Worm (Caenorhabditis elegans): ENCODE results near the gene F47B8.8.

Gene F47B8.8

ce11 chrV:14366487-14366962, 35.0 kb downstream of the F47B8.8 start (continued):
- TF ChIP-seq mxl-1 (tag; optimal IDR thresholded peaks at IDR 0.05): no peak
- no peak for TF ChIP-seq nfya-1 (tag; optimal IDR thresholded peaks at IDR 0.05; ENCODE audit: borderline replicate concordance, insufficient read depth)
- TF ChIP-seq repo-1 (tag; optimal IDR thresholded peaks at IDR 0.05): no peak
- TF ChIP-seq aptf-3 (GFP tag; IDR thresholded peaks at IDR 0.05): no peak
- no peak; the same call in 1 of the 2 replicates for TF ChIP-seq C06A6.2 (GFP tag; conservative IDR thresholded peaks at IDR 0.05)
- TF ChIP-seq tbp1 (GFP tag; optimal IDR thresholded peaks at IDR 0.05): peak; percentile 34
- TF ChIP-seq lin-40 (tag; optimal IDR thresholded peaks at IDR 0.05): peak; percentile 66
- TF ChIP-seq K11D2.4 (GFP tag; IDR thresholded peaks at IDR 0.05): peak; percentile 68
- peak; percentile 99 for TF ChIP-seq zfh-2 (GFP tag; conservative IDR thresholded peaks at IDR 0.05)
- TF ChIP-seq F52B5.7 (tag; optimal IDR thresholded peaks at IDR 0.05): peak; percentile 31
- no peak for TF ChIP-seq F23B12.7 (tag; optimal IDR thresholded peaks at IDR 0.05; ENCODE audit: insufficient read depth)
- TF ChIP-seq ceh-91 (GFP tag; IDR thresholded peaks at IDR 0.05): no peak
- no peak for TF ChIP-seq lin-54 (GFP tag; optimal IDR thresholded peaks at IDR 0.05)
- peak; percentile 16 for TF ChIP-seq die-1 (tag; optimal IDR thresholded peaks at IDR 0.05)
- TF ChIP-seq B0035.1 (tag; optimal IDR thresholded peaks at IDR 0.05): no peak

ce11 chrV:14368272-14369052, 36.9 kb downstream of the F47B8.8 start:
- TF ChIP-seq snpc-4 (GFP tag; optimal IDR thresholded peaks at IDR 0.05) (no peak), snpc-4 (tag; optimal IDR thresholded peaks at IDR 0.05) (peak in 1 of 4 experiments; percentile 28), hlh-26 (GFP tag; conservative IDR thresholded peaks at IDR 0.05) (no peak), F23B12.7 (tag; optimal IDR thresholded peaks at IDR 0.05; ENCODE audit: insufficient read depth) (no peak), nhr-120 (GFP tag; IDR thresholded peaks at IDR 0.05) (no peak), egrh-3 (GFP tag; IDR thresholded peaks at IDR 0.05) (peak; percentile 78; the same call in 1 of the 2 replicates), C06A6.2 (GFP tag; conservative IDR thresholded peaks at IDR 0.05) (0 out of 2 replicates have a peak, but pooled peaks have one; percentile 24), hsf-1 (GFP tag; IDR thresholded peaks at IDR 0.05) (no peak), hmg-1.2 (GFP tag; IDR thresholded peaks at IDR 0.05) (peak; percentile 83), mxl-1 (tag; optimal IDR thresholded peaks at IDR 0.05) (no peak), aptf-2 (GFP tag; conservative IDR thresholded peaks at IDR 0.05) (no peak), dox-1 (GFP tag; IDR thresholded peaks at IDR 0.05) (peak; percentile 45; the same call in 1 of the 2 replicates), rpc-1 (optimal IDR thresholded peaks at IDR 0.05) (no peak), rpc-1 (tag; optimal IDR thresholded peaks at IDR 0.05) (no peak), K11D2.4 (GFP tag; IDR thresholded peaks at IDR 0.05) (0 out of 2 replicates have a peak, but pooled peaks have one; percentile 30), B0261.1 (tag; optimal IDR thresholded peaks at IDR 0.05) (no peak), F33H1.4 (GFP tag; IDR thresholded peaks at IDR 0.05) (no peak), ceh-27 (GFP tag; optimal IDR thresholded peaks at IDR 0.05) (peak; percentile 55), B0019.2 (GFP tag; conservative IDR thresholded peaks at IDR 0.05) (no peak), attf-5 (GFP tag; optimal IDR thresholded peaks at IDR 0.05) (no peak), Y79H2A.3 (GFP tag; conservative IDR thresholded peaks at IDR 0.05) (no peak), ztf-3 (GFP tag; optimal IDR thresholded peaks at IDR 0.05) (no peak), efl-1 (GFP tag; optimal IDR thresholded peaks at IDR 0.05) (no peak), snpc-3.4 (tag; optimal IDR thresholded peaks at IDR 0.05) (no peak), zfh-2 (GFP tag; conservative IDR thresholded peaks at IDR 0.05) (peak; percentile 98), let-607 (tag; optimal IDR thresholded peaks at IDR 0.05) (no peak), K12H6.12 (tag; optimal IDR thresholded peaks at IDR 0.05) (peak; percentile 62), mcd-1 (GFP tag; IDR thresholded peaks at IDR 0.05) (0 out of 2 replicates have a peak, but pooled peaks have one; percentile 26), lag-1 (GFP tag; IDR thresholded peaks at IDR 0.05) (no peak), snpc-1.1 (tag; optimal IDR thresholded peaks at IDR 0.05; ENCODE audit: insufficient read depth) (no peak), lin-35 (GFP tag; optimal IDR thresholded peaks at IDR 0.05) (peak in 1 of 3 experiments; percentile 40), repo-1 (tag; optimal IDR thresholded peaks at IDR 0.05) (no peak), T26A5.8 (tag; optimal IDR thresholded peaks at IDR 0.05) (no peak), nfyb-1 (GFP tag; IDR thresholded peaks at IDR 0.05) (no peak), attf-3 (GFP tag; conservative IDR thresholded peaks at IDR 0.05) (no peak)

Measured in whole organism, young adult.